Fruit fly (Drosophila melanogaster): ENCODE data around the gene CG15535.

DNA sequence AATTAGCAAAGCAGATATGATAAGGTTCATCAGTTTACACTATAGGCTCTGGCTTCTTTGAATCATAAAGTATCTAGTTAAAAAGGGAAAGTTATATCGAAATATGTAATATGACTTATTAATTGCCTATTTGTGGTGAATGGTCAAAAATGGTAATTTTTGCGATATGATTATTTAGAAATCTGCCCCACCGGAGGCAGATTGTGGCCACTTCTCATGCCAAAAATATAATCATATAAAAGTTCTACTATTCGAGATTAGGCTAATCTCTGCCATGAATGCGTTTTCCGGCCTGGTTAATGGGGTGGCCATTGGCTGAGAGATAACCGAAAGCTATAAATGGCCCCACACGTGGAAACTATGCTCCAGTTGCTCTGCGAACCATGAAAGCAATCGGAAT, 4.7 kb upstream of the CG15535 start, which contains the start of gene CG15533:
- no peak for TF ChIP-seq CTCF (optimal IDR thresholded peaks at IDR 0.05)
- TF ChIP-seq CG8478 (optimal IDR thresholded peaks at IDR 0.05), result no peak

Data from S2 (cell line).